Worm (Caenorhabditis elegans) whole organism, L2 larva: ENCODE results near the gene enu-3.2.

Experiments
- C34F6.9 ChIP-seq: fragments of 150-350 bp; optimal IDR thresholded peaks from 2 replicates; lab custom pipeline; 2014; ENCODE audit warnings: missing biosample characterization, missing genetic modification characterization
- F13H6.1 ChIP-seq: sonication (generic microtip); optimal IDR thresholded peaks from 2 replicates; lab custom pipeline; 2016; ENCODE audit warnings: missing genetic modification characterization, missing compliant biosample characterization
- R02D3.7 ChIP-seq: fragments of 150-350 bp; optimal IDR thresholded peaks from 2 replicates; lab custom pipeline; 2014; ENCODE audit warnings: missing biosample characterization, missing genetic modification characterization
- Y55F3AM.14 ChIP-seq: fragments of 200-800 bp; sonication (Bioruptor generic); optimal IDR thresholded peaks from 2 replicates; lab custom pipeline; 2018; ENCODE audit warnings: mild to moderate bottlenecking, missing genetic modification characterization, missing compliant biosample characterization
- ZK546.5 ChIP-seq: sonication (generic microtip); optimal IDR thresholded peaks from 2 replicates; lab custom pipeline; 2017; ENCODE audit warnings: missing biosample characterization, missing genetic modification characterization
- alr-1 ChIP-seq: fragments of 150-350 bp; optimal IDR thresholded peaks from 2 replicates; lab custom pipeline; 2014; ENCODE audit warnings: missing biosample characterization, missing genetic modification characterization
- aly-2 ChIP-seq: fragments of 150-350 bp; optimal IDR thresholded peaks from 2 replicates; lab custom pipeline; 2014; ENCODE audit warnings: missing biosample characterization, missing genetic modification characterization
- ama-1 ChIP-seq: fragments of 150-350 bp; optimal IDR thresholded peaks from 2 replicates; lab custom pipeline; 2018; ENCODE audit warnings: inconsistent platforms
- blmp-1 ChIP-seq: sonication (generic microtip); optimal IDR thresholded peaks from 2 replicates; lab custom pipeline; 2017; ENCODE audit warnings: missing genetic modification characterization, mild to moderate bottlenecking, missing compliant biosample characterization, antibody characterized with exemption, moderate library complexity; ENCODE audit not compliant: insufficient read depth
- ceh-16 ChIP-seq: fragments of 150-350 bp; optimal IDR thresholded peaks from 2 replicates; lab custom pipeline; 2014; ENCODE audit warnings: missing biosample characterization, missing genetic modification characterization
- ceh-82 ChIP-seq: fragments of 150-350 bp; optimal IDR thresholded peaks from 2 replicates; lab custom pipeline; 2014; ENCODE audit warnings: missing biosample characterization, missing genetic modification characterization
- crh-2 ChIP-seq: sonication (generic microtip); optimal IDR thresholded peaks from 2 replicates; lab custom pipeline; 2017; ENCODE audit warnings: missing biosample characterization, missing genetic modification characterization
- dmd-4 ChIP-seq: sonication (generic microtip); optimal IDR thresholded peaks from 2 replicates; lab custom pipeline; 2017; ENCODE audit warnings: missing biosample characterization, missing genetic modification characterization
- egl-27 ChIP-seq: sonication (generic microtip); optimal IDR thresholded peaks from 3 replicates; lab custom pipeline; 2017; ENCODE audit warnings: missing biosample characterization, missing genetic modification reagents, missing genetic modification characterization
- elt-1 ChIP-seq: fragments of 150-350 bp; optimal IDR thresholded peaks from 2 replicates; lab custom pipeline; 2014; ENCODE audit warnings: missing biosample characterization, missing genetic modification characterization
- elt-3 ChIP-seq: sonication (generic microtip); optimal IDR thresholded peaks from 2 replicates; lab custom pipeline; 2017; ENCODE audit warnings: missing biosample characterization, missing genetic modification characterization
- fos-1 ChIP-seq: fragments of 150-350 bp; optimal IDR thresholded peaks from 2 replicates; lab custom pipeline; 2014; ENCODE audit warnings: missing biosample characterization, missing genetic modification characterization
- gmeb-1 ChIP-seq: fragments of 150-350 bp; optimal IDR thresholded peaks from 2 replicates; lab custom pipeline; 2014; ENCODE audit warnings: missing biosample characterization, missing genetic modification characterization
- lin-11 ChIP-seq: fragments of 150-350 bp; sonication (generic microtip); optimal IDR thresholded peaks from 2 replicates; lab custom pipeline; 2014; ENCODE audit warnings: missing biosample characterization, missing genetic modification characterization, inconsistent platforms, mixed read lengths
- lin-13 ChIP-seq: fragments of 150-350 bp; optimal IDR thresholded peaks from 2 replicates; lab custom pipeline; 2014; ENCODE audit warnings: missing biosample characterization, missing genetic modification reagents, missing genetic modification characterization
- lin-39 ChIP-seq: fragments of 150-350 bp; optimal IDR thresholded peaks from 2 replicates; lab custom pipeline; 2014; ENCODE audit warnings: missing biosample characterization, missing genetic modification reagents, missing genetic modification characterization
- lsy-2 ChIP-seq, 2 experiments: fragments of 150-350 bp in 1 of 2; sonication (generic microtip) in 1 of 2; optimal IDR thresholded peaks; 2 replicates each; lab custom pipeline; 2014 to 2017; ENCODE audit warnings: missing biosample characterization in 2 of 2, missing genetic modification characterization in 2 of 2
- mab-5 ChIP-seq: fragments of 150-350 bp; optimal IDR thresholded peaks from 2 replicates; lab custom pipeline; 2014; ENCODE audit warnings: missing biosample characterization, missing genetic modification characterization
- mbf-1 ChIP-seq: sonication (generic microtip); optimal IDR thresholded peaks from 2 replicates; lab custom pipeline; 2017; ENCODE audit warnings: missing biosample characterization, missing genetic modification characterization
- mdl-1 ChIP-seq, 2 experiments: fragments of 150-350 bp in 1 of 2; sonication (generic microtip) in 1 of 2; optimal IDR thresholded peaks; 2 replicates each; lab custom pipeline; 2017; ENCODE audit warnings: missing biosample characterization in 2 of 2, missing genetic modification characterization in 2 of 2
- nhr-10 ChIP-seq: sonication (generic microtip); optimal IDR thresholded peaks from 2 replicates; lab custom pipeline; 2017; ENCODE audit warnings: missing biosample characterization, missing genetic modification characterization
- nhr-11 ChIP-seq: fragments of 150-350 bp; optimal IDR thresholded peaks from 2 replicates; lab custom pipeline; 2014; ENCODE audit warnings: missing biosample characterization, missing genetic modification characterization
- nhr-12 ChIP-seq: fragments of 150-350 bp; optimal IDR thresholded peaks from 2 replicates; lab custom pipeline; 2014; ENCODE audit warnings: missing biosample characterization, missing genetic modification characterization
- nhr-129 ChIP-seq: fragments of 150-350 bp; optimal IDR thresholded peaks from 2 replicates; lab custom pipeline; 2014; ENCODE audit warnings: missing biosample characterization, missing genetic modification characterization
- nhr-21 ChIP-seq: fragments of 150-350 bp; optimal IDR thresholded peaks from 2 replicates; lab custom pipeline; 2014; ENCODE audit warnings: missing biosample characterization, missing genetic modification characterization
- nhr-23 ChIP-seq: fragments of 150-350 bp; optimal IDR thresholded peaks from 2 replicates; lab custom pipeline; 2014; ENCODE audit warnings: missing biosample characterization, missing genetic modification reagents, missing genetic modification characterization
- nhr-237 ChIP-seq: fragments of 150-350 bp; optimal IDR thresholded peaks from 2 replicates; lab custom pipeline; 2014; ENCODE audit warnings: missing biosample characterization, missing genetic modification characterization
- nhr-25 ChIP-seq: fragments of 150-350 bp; sonication (generic microtip); optimal IDR thresholded peaks from 3 replicates; lab custom pipeline; 2014; ENCODE audit warnings: missing biosample characterization, missing genetic modification characterization
- nhr-6 ChIP-seq: fragments of 150-350 bp; optimal IDR thresholded peaks from 2 replicates; lab custom pipeline; 2014; ENCODE audit warnings: missing biosample characterization, missing genetic modification characterization
- sem-4 ChIP-seq: fragments of 150-350 bp; optimal IDR thresholded peaks from 2 replicates; lab custom pipeline; 2014; ENCODE audit warnings: missing biosample characterization, missing genetic modification reagents, missing genetic modification characterization
- skn-1 ChIP-seq: sonication (generic microtip); optimal IDR thresholded peaks from 2 replicates; lab custom pipeline; 2017; ENCODE audit warnings: missing biosample characterization, missing genetic modification characterization
- sma-3 ChIP-seq: sonication (generic microtip); optimal IDR thresholded peaks from 2 replicates; lab custom pipeline; 2016; ENCODE audit warnings: missing genetic modification reagents, missing genetic modification characterization, missing compliant biosample characterization
- sma-9 ChIP-seq, 2 experiments: fragments of 150-350 bp in 1 of 2; sonication (generic microtip) in 1 of 2; optimal IDR thresholded peaks; 2 replicates each; lab custom pipeline; 2014 to 2016; ENCODE audit warnings: missing genetic modification characterization in 2 of 2, mild to moderate bottlenecking in 1 of 2, missing biosample characterization in 1 of 2, missing compliant biosample characterization in 1 of 2, missing genetic modification reagents in 1 of 2, moderate library complexity in 1 of 2
- snpc-4 ChIP-seq: fragments of 150-350 bp; optimal IDR thresholded peaks from 2 replicates; lab custom pipeline; 2014; ENCODE audit warnings: missing biosample characterization, missing genetic modification characterization
- unc-39 ChIP-seq: fragments of 150-350 bp; optimal IDR thresholded peaks from 2 replicates; lab custom pipeline; 2014; ENCODE audit warnings: missing biosample characterization, missing genetic modification characterization
- unc-55 ChIP-seq: fragments of 150-350 bp; sonication (generic microtip); optimal IDR thresholded peaks from 3 replicates; lab custom pipeline; 2014; ENCODE audit warnings: missing biosample characterization, missing genetic modification reagents, missing genetic modification characterization
- unc-62 ChIP-seq: fragments of 150-350 bp; optimal IDR thresholded peaks from 2 replicates; lab custom pipeline; 2014; ENCODE audit warnings: missing biosample characterization, missing genetic modification reagents, missing genetic modification characterization
- zag-1 ChIP-seq: fragments of 150-350 bp; optimal IDR thresholded peaks from 2 replicates; lab custom pipeline; 2014; ENCODE audit warnings: missing biosample characterization, missing genetic modification characterization
- ztf-1 ChIP-seq: fragments of 200-800 bp; sonication (Bioruptor generic); conservative IDR thresholded peaks from 2 replicates; pipeline ENCODE4 v1.3.6; 2022; ENCODE audit warnings: missing genetic modification characterization, missing compliant biosample characterization
- ztf-11 ChIP-seq: sonication (generic microtip); optimal IDR thresholded peaks from 2 replicates; lab custom pipeline; 2017; ENCODE audit warnings: missing biosample characterization, missing genetic modification characterization
- ztf-4 ChIP-seq: fragments of 150-350 bp; optimal IDR thresholded peaks from 2 replicates; lab custom pipeline; 2014; ENCODE audit warnings: missing biosample characterization, missing genetic modification characterization

enu-3.2 gene

ce11 chrIII:4763509-4763908 is 21.5 kb downstream of the enu-3.2 start, which contains the start of gene B0393.4:
TSS of gene B0393.4 (minus strand) at chrIII:4763609.
- no peak for TF ChIP-seq ztf-4 (tag; lab: Kevin White, UChicago)
- no peak for TF ChIP-seq lin-13 (GFP tag; lab: Kevin White, UChicago)
- TF ChIP-seq mbf-1 (tag; lab: Kevin White, UChicago) = no peak
- no peak for TF ChIP-seq mab-5 (tag; lab: Kevin White, UChicago)
- no peak for TF ChIP-seq sma-3 (GFP tag; lab: Kevin White, UChicago)
- no peak for TF ChIP-seq nhr-237 (tag; lab: Kevin White, UChicago)
- no peak for TF ChIP-seq unc-39
- TF ChIP-seq alr-1 = no peak
- TF ChIP-seq snpc-4 (tag; lab: Kevin White, UChicago) = no peak
- no peak for TF ChIP-seq gmeb-1
- TF ChIP-seq elt-1 (tag; lab: Kevin White, UChicago) = no peak
- no peak for TF ChIP-seq ceh-16 (tag; lab: Kevin White, UChicago)
- TF ChIP-seq lsy-2 (tag; optimal IDR thresholded peaks at IDR 0.05; lab: Kevin White, UChicago) = no peak

ce11 chrIII:4762846-4763245 is 22.2 kb downstream of the enu-3.2 start:
- TF ChIP-seq dmd-4 (no peak), nhr-23 (no peak), ceh-16 (tag; lab: Kevin White, UChicago) (no peak), elt-3 (no peak), nhr-25 (tag; lab: Kevin White, UChicago) (no peak), nhr-10 (tag; lab: Kevin White, UChicago) (no peak), blmp-1 (no peak), zag-1 (no peak), snpc-4 (tag; lab: Kevin White, UChicago) (no peak), ceh-82 (tag; lab: Kevin White, UChicago) (no peak), nhr-237 (tag; lab: Kevin White, UChicago) (no peak), nhr-129 (tag; lab: Kevin White, UChicago) (no peak), mab-5 (tag; lab: Kevin White, UChicago) (no peak), mbf-1 (tag; lab: Kevin White, UChicago) (no peak)
- TF ChIP-seq, all 48 proteins: peak for 0

- TF ChIP-seq nhr-21 = peak; percentile 95
- no peak for TF ChIP-seq mbf-1 (tag; lab: Kevin White, UChicago)
- TF ChIP-seq C34F6.9 (tag; lab: Kevin White, UChicago) = peak; percentile 98
- TF ChIP-seq ceh-16 (tag; lab: Kevin White, UChicago) = peak; percentile 89
- peak; percentile 72 for TF ChIP-seq nhr-237 (tag; lab: Kevin White, UChicago)
- peak; percentile 97 for TF ChIP-seq sma-3 (GFP tag; lab: Kevin White, UChicago)
- TF ChIP-seq lin-39 (tag; lab: Kevin White, UChicago) = no peak
- TF ChIP-seq lin-13 (GFP tag; lab: Kevin White, UChicago) = peak; percentile 96
- no peak for TF ChIP-seq nhr-23
- TF ChIP-seq fos-1 (tag; lab: Kevin White, UChicago) = peak; percentile 88
- TF ChIP-seq mab-5 (tag; lab: Kevin White, UChicago) = peak; percentile 91
- peak; percentile 36 for TF ChIP-seq blmp-1
- peak; percentile 91 for TF ChIP-seq ztf-4 (tag; lab: Kevin White, UChicago)
- TF ChIP-seq dmd-4 = no peak
- peak; percentile 42 for TF ChIP-seq ztf-11 (tag; lab: Kevin White, UChicago)
- TF ChIP-seq egl-27 (tag; lab: Kevin White, UChicago) = peak; percentile 84
- TF ChIP-seq ceh-82 (tag; lab: Kevin White, UChicago) = peak; percentile 88
- peak; percentile 87 for TF ChIP-seq zag-1
- peak; percentile 42 for TF ChIP-seq unc-62 (GFP tag; lab: Kevin White, UChicago)
- TF ChIP-seq ama-1 (lab: Kevin White, UChicago) = no peak
- peak; percentile 74 for TF ChIP-seq nhr-6
- TF ChIP-seq lsy-2 (tag; optimal IDR thresholded peaks at IDR 0.05; lab: Kevin White, UChicago) = peak; percentile 95 to 97
- peak; percentile 98 for TF ChIP-seq unc-55 (GFP tag; lab: Kevin White, UChicago)
- TF ChIP-seq skn-1 (tag; lab: Kevin White, UChicago) = no peak
- peak; percentile 81 for TF ChIP-seq Y55F3AM.14 (GFP tag; lab: Kevin White, UChicago)
- peak in 1 of 2 experiments; percentile 71 for TF ChIP-seq mdl-1 (tag; optimal IDR thresholded peaks at IDR 0.05; lab: Kevin White, UChicago)
- TF ChIP-seq F13H6.1 (tag; lab: Kevin White, UChicago) = peak; percentile 93
- TF ChIP-seq nhr-129 (tag; lab: Kevin White, UChicago) = peak; percentile 94
- TF ChIP-seq alr-1 = no peak
- TF ChIP-seq elt-3 = no peak
- no peak for TF ChIP-seq ztf-1
- TF ChIP-seq ZK546.5 (tag; lab: Kevin White, UChicago) = peak; percentile 76
- no peak for TF ChIP-seq aly-2 (tag; lab: Kevin White, UChicago)
- no peak for TF ChIP-seq nhr-12 (tag; lab: Kevin White, UChicago)
- TF ChIP-seq nhr-11 (tag; lab: Kevin White, UChicago) = no peak
- TF ChIP-seq crh-2 (tag; lab: Kevin White, UChicago) = peak; percentile 95
- peak; percentile 88 for TF ChIP-seq R02D3.7 (tag; lab: Kevin White, UChicago)
- peak; percentile 76 for TF ChIP-seq nhr-10 (tag; lab: Kevin White, UChicago)
- peak; percentile 96 for TF ChIP-seq sma-9 (GFP tag; optimal IDR thresholded peaks at IDR 0.05; lab: Kevin White, UChicago)
- TF ChIP-seq sma-9 (tag; optimal IDR thresholded peaks at IDR 0.05; lab: Kevin White, UChicago) = no peak
- TF ChIP-seq lin-11 (tag; lab: Kevin White, UChicago) = peak; percentile 90
- TF ChIP-seq elt-1 (tag; lab: Kevin White, UChicago) = no peak
- peak; percentile 81 for TF ChIP-seq sem-4 (tag; lab: Kevin White, UChicago)
- TF ChIP-seq gmeb-1 = peak; percentile 100
- TF ChIP-seq nhr-25 (tag; lab: Kevin White, UChicago) = peak; percentile 95
These were observed 28.1 kb downstream of the enu-3.2 start, which contains the start of gene fbxl-2 for ce11 chrIII:4756983-4757382. TSS of gene fbxl-2 (plus strand) at chrIII:4757260.
